Worm (Caenorhabditis elegans) whole organism, midembryonic: ENCODE results near the gene nas-7.

Experiments used
- T22C8.4 ChIP-seq: fragments of 200-800 bp; sonication (Bioruptor generic); IDR thresholded peaks from 2 replicates; pipeline ENCODE4 v1.3.6; 2022; ENCODE audit warnings: missing genetic modification characterization, missing compliant biosample characterization
- cog-1 ChIP-seq: sonication (generic microtip); optimal IDR thresholded peaks from 2 replicates; lab custom pipeline; 2016; ENCODE audit warnings: missing genetic modification characterization, missing compliant biosample characterization
- flt-1 ChIP-seq: fragments of 200-800 bp; sonication (Bioruptor generic); IDR thresholded peaks from 2 replicates; pipeline ENCODE4 v1.3.6; 2022; ENCODE audit warnings: missing genetic modification characterization, missing compliant biosample characterization
- klf-2 ChIP-seq: fragments of 200-800 bp; sonication (Bioruptor generic); conservative IDR thresholded peaks from 2 replicates; pipeline ENCODE4 v1.3.6; 2022; ENCODE audit warnings: missing genetic modification reagents, missing genetic modification characterization, missing compliant biosample characterization
- med-1 ChIP-seq: sonication (generic microtip); optimal IDR thresholded peaks from 2 replicates; lab custom pipeline; 2017; ENCODE audit warnings: missing genetic modification characterization, mild to moderate bottlenecking, missing compliant biosample characterization, antibody characterized with exemption, missing genetic modification reagents; ENCODE audit not compliant: insufficient read depth
- ref-1 ChIP-seq: fragments of 200-800 bp; sonication (Bioruptor generic); conservative IDR thresholded peaks from 2 replicates; pipeline ENCODE4 v1.3.6; 2022; ENCODE audit warnings: missing genetic modification reagents, missing genetic modification characterization, missing compliant biosample characterization
- tab-1 ChIP-seq: fragments of 200-800 bp; sonication (Bioruptor generic); IDR thresholded peaks from 2 replicates; pipeline ENCODE4 v1.3.6; 2022; ENCODE audit warnings: missing genetic modification characterization, missing compliant biosample characterization
- ztf-23 ChIP-seq: fragments of 200-800 bp; sonication (Bioruptor generic); IDR thresholded peaks from 2 replicates; pipeline ENCODE4 v1.3.6; 2022; ENCODE audit warnings: missing genetic modification reagents, missing genetic modification characterization, missing compliant biosample characterization
- ztf-29 ChIP-seq: fragments of 200-800 bp; sonication (Bioruptor generic); IDR thresholded peaks from 2 replicates; pipeline ENCODE4 v1.3.6; 2022; ENCODE audit warnings: missing genetic modification reagents, missing genetic modification characterization, missing compliant biosample characterization

nas-7 gene

DNA sequence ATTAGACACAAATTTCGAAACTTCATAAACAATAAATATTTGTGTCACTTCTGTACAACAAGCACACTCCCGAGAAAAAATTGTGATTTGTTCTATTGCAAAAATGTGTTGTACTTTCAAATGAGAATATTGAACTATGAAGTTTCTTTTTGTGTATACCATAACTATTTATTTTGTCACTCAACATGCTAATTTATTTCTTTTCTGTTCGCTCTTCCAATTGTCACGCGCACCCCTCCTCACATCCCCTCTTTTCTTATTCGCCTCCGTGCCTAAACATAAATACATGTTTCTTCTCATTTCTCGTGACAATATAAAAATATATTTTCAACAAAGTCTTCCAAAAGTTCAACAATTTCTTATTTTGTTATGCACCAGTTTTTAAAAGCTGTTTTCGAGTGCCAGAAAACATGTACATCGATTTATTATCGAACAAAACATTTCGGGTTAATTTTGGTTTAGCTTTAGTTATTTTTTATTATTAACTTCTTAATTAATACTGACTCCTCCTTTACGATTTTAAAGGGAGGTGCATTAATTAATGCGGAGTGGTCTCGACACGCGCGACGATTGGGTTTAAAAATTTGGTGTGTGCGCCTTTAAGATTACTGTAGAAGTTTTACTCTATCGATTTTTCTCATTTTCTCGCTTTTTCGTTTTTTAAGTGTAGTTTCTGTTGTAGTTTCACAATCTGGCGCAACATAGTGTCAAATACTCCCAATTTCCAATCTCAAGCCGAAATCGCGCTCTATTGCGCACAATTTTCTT lies 8.4 kb downstream of the nas-7 start:
- TF ChIP-seq cog-1 (tag; lab: Kevin White, UChicago): no peak
- no peak for TF ChIP-seq ref-1 (GFP tag; lab: Robert Waterston, UW)
- no peak for TF ChIP-seq ztf-23
- no peak for TF ChIP-seq flt-1
- TF ChIP-seq T22C8.4 (GFP tag; lab: Robert Waterston, UW): no peak

DNA sequence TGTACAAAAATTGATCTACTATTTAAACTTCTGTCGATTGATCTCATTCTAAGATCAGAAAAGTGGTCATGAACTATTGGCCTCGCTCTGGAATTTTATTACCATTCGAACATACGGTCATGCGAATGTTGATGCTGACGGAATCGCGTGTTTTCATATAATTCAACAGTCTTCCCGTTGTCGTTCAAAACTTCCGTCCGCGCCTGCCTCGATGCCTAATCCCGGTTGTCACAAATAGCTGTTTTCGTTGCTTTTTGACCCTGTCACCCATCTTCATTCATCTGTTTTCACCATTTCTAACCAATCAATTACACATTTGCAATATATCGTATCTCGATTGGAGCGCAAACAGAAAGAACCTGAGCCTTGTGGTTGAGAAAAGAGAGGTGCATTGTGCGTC lies 9.1 kb downstream of the nas-7 start:
- TF ChIP-seq T22C8.4 (GFP tag; lab: Robert Waterston, UW): no peak
- no peak for TF ChIP-seq flt-1
- TF ChIP-seq med-1 (GFP tag; lab: Kevin White, UChicago): no peak
- no peak for TF ChIP-seq klf-2 (GFP tag; lab: Robert Waterston, UW)
- TF ChIP-seq ref-1 (GFP tag; lab: Robert Waterston, UW): no peak
- TF ChIP-seq cog-1 (tag; lab: Kevin White, UChicago): no peak
- no peak for TF ChIP-seq ztf-29
- TF ChIP-seq tab-1: no peak
- no peak for TF ChIP-seq ztf-23

- TF ChIP-seq cog-1 (tag; lab: Kevin White, UChicago) (no peak), ztf-29 (no peak), flt-1 (no peak), T22C8.4 (GFP tag; lab: Robert Waterston, UW) (no peak), med-1 (GFP tag; lab: Kevin White, UChicago) (no peak), tab-1 (no peak), klf-2 (GFP tag; lab: Robert Waterston, UW) (no peak), ztf-23 (no peak), ref-1 (GFP tag; lab: Robert Waterston, UW) (no peak)
Observed at ce11 chrII:7392052-7392694, 10.4 kb downstream of the nas-7 start.

- TF ChIP-seq cog-1 (tag; lab: Kevin White, UChicago): no peak
- no peak for TF ChIP-seq flt-1
- no peak for TF ChIP-seq med-1 (GFP tag; lab: Kevin White, UChicago)
- no peak for TF ChIP-seq ref-1 (GFP tag; lab: Robert Waterston, UW)
- TF ChIP-seq tab-1: no peak
- no peak for TF ChIP-seq klf-2 (GFP tag; lab: Robert Waterston, UW)
- no peak for TF ChIP-seq ztf-29
- no peak for TF ChIP-seq ztf-23
- no peak for TF ChIP-seq T22C8.4 (GFP tag; lab: Robert Waterston, UW)
Observed at ce11 chrII:7390335-7390734, 12.2 kb downstream of the nas-7 start.

DNA sequence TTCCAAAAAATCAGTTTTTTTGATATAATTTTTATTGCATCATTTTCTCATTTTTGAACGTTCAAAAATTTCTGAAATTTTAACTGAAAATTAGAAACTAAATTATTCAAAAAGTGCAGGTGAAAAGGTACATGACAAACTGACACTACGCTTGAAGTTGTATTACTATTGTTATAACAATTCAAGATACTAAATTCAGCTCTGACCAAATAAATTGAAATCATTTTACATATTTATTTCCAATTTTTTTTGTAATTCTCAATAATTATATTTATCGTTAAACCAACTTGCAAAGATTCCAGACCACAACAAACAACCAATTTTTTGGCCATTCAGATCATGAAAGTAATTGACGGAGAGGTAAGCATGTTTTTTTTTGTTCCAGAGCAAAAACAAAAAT lies 17.1 kb downstream of the nas-7 start, which contains the start of gene sre-3:
TSS of gene sre-3 (plus strand) at position 301 of the 400 bp plus-strand sequence.
- no peak for TF ChIP-seq flt-1
- no peak for TF ChIP-seq tab-1
- TF ChIP-seq cog-1 (tag; lab: Kevin White, UChicago): no peak
- TF ChIP-seq med-1 (GFP tag; lab: Kevin White, UChicago): no peak
- no peak for TF ChIP-seq ztf-23
- no peak for TF ChIP-seq klf-2 (GFP tag; lab: Robert Waterston, UW)
- no peak for TF ChIP-seq ztf-29
- no peak for TF ChIP-seq T22C8.4 (GFP tag; lab: Robert Waterston, UW)

ce11 chrII:7381947-7382346 lies 20.6 kb downstream of the nas-7 start:
- TF ChIP-seq med-1 (GFP tag; lab: Kevin White, UChicago): no peak
- TF ChIP-seq flt-1: no peak
- TF ChIP-seq cog-1 (tag; lab: Kevin White, UChicago): no peak
- no peak for TF ChIP-seq T22C8.4 (GFP tag; lab: Robert Waterston, UW)

DNA sequence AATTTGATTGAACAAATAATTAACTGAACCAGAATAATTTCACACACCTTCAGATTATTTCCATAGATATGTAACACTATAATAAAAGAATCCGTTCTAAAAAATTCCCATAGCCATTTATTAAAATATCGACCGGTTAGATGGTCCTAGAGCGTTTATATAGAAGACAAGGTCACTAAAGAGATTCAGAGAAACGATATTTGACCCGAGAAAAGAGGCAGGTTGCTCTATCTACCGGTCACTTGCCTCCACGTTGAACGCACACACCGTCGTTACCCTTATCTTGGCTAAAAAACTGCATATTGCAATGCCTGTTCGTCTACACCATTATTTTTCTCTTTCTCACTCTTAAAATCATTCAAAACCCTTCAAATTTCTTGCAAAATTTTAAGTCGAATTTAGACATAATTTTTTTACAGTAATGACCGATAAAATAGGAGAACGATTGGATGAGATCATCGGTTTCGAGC lies 21.3 kb downstream of the nas-7 start, which contains the start of gene C07D10.5:
TSS of gene C07D10.5 (plus strand) at position 420 of the 470 bp plus-strand sequence.
- TF ChIP-seq flt-1 (no peak), tab-1 (no peak)

DNA sequence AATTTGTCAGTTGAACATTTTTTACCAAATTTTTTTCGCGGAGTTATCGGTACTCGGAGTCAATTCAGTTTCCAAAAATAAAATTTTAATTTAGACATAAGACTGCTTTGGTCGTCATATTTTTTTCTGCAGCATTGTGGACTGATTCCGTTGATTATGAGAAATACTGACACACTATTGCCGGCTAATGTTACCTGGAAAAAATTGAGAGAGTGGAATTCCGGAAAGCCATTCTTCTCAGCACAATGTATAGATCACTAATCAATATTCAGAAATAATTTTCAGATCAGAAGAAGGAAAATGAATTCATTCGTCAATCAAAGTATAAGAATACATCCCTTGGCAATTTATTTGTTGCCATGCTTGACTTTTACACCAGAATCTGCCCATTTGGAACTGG lies 23.5 kb downstream of the nas-7 start, which contains the start of gene C07D10.6:
TSS of gene C07D10.6 (plus strand) at position 301 of the 400 bp plus-strand sequence.
- TF ChIP-seq tab-1 (no peak), ztf-29 (no peak), med-1 (GFP tag; lab: Kevin White, UChicago) (no peak), klf-2 (GFP tag; lab: Robert Waterston, UW) (no peak), cog-1 (tag; lab: Kevin White, UChicago) (no peak), ref-1 (GFP tag; lab: Robert Waterston, UW) (no peak)

DNA sequence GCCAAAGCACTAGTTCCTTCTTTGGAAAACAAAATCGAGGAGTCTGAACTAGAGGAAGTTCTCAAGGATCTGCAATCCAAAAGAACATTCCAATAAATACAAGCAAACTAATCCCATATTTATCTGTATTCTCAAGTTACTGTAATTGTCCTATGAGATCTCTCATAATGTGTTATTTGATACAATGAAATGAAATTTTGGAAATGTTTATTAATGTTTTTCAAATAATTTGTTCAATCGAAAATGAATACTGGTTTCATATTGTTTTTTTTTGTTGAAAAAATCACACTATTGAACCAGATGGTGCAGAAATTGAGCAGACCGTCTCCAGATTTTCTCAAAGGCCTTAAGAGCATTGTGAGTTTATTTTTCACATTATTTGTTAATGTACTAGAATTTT lies 27.5 kb downstream of the nas-7 start, which contains the start of gene F43E2.1:
TSS of gene F43E2.1 (plus strand) at position 301 of the 400 bp plus-strand sequence.
- TF ChIP-seq flt-1 (no peak), tab-1 (no peak), ztf-29 (no peak), med-1 (GFP tag; lab: Kevin White, UChicago) (no peak), ref-1 (GFP tag; lab: Robert Waterston, UW) (no peak), ztf-23 (no peak), klf-2 (GFP tag; lab: Robert Waterston, UW) (no peak), T22C8.4 (GFP tag; lab: Robert Waterston, UW) (no peak), cog-1 (tag; lab: Kevin White, UChicago) (no peak)

ce11 chrII:7374143-7374542 lies 28.4 kb downstream of the nas-7 start, which contains the start of the genes mtch-1 and rpb-4:
mtch-1 (minus strand) TSS chrII:7374166.
rpb-4 (plus strand) TSS chrII:7374495.
- TF ChIP-seq T22C8.4 (GFP tag; lab: Robert Waterston, UW): no peak
- no peak for TF ChIP-seq cog-1 (tag; lab: Kevin White, UChicago)
- peak; percentile 11 for TF ChIP-seq med-1 (GFP tag; lab: Kevin White, UChicago)
- no peak for TF ChIP-seq flt-1
- TF ChIP-seq ztf-23: no peak
